Fruit fly (Drosophila melanogaster) whole organism, embryonic: ENCODE results near the gene mnd.

Experiments
- CG10147 ChIP-seq: fragments of 200-800 bp; sonication (Bioruptor generic); optimal IDR thresholded peaks from 2 replicates; lab custom pipeline; 2019; ENCODE audit warnings: missing biosample characterization, mild to moderate bottlenecking, missing genetic modification characterization, moderate library complexity
- CG10267 ChIP-seq: fragments of 200-800 bp; sonication (Bioruptor generic); optimal IDR thresholded peaks from 2 replicates; lab custom pipeline; 2018; ENCODE audit warnings: missing biosample characterization, mild to moderate bottlenecking, missing genetic modification characterization, moderate library complexity
- CG10543 ChIP-seq: fragments of 200-800 bp; sonication (Bioruptor generic); optimal IDR thresholded peaks from 3 replicates; lab custom pipeline; 2017; ENCODE audit warnings: missing biosample characterization, mild to moderate bottlenecking, missing genetic modification characterization, moderate library complexity
- CG11504 ChIP-seq: fragments of 200-800 bp; sonication (Bioruptor generic); optimal IDR thresholded peaks from 3 replicates; lab custom pipeline; 2019; ENCODE audit warnings: missing biosample characterization, mild to moderate bottlenecking, missing genetic modification characterization, moderate library complexity
- CG11695 ChIP-seq: fragments of 200-800 bp; sonication (Bioruptor generic); IDR thresholded peaks from 3 replicates; pipeline ENCODE4 v1.3.6; 2022; ENCODE audit warnings: missing biosample characterization, missing genetic modification characterization
- CG1233 ChIP-seq: fragments of 200-800 bp; sonication (Bioruptor generic); optimal IDR thresholded peaks from 4 replicates; lab custom pipeline; 2018; ENCODE audit warnings: missing biosample characterization, mild to moderate bottlenecking, missing genetic modification characterization
- CG12769 ChIP-seq: fragments of 200-800 bp; sonication (Bioruptor generic); optimal IDR thresholded peaks from 2 replicates; lab custom pipeline; 2019; ENCODE audit warnings: missing biosample characterization, mild to moderate bottlenecking, missing genetic modification characterization, moderate library complexity
- CG14441 ChIP-seq: fragments of 200-800 bp; sonication (Bioruptor generic); IDR thresholded peaks from 2 replicates; pipeline ENCODE4 v1.3.6; 2022; ENCODE audit warnings: missing biosample characterization, missing genetic modification characterization
- CG14965 ChIP-seq: fragments of 200-800 bp; sonication (Bioruptor generic); optimal IDR thresholded peaks from 2 replicates; lab custom pipeline; 2016; ENCODE audit warnings: missing biosample characterization, missing genetic modification characterization, borderline replicate concordance
- CG15073 ChIP-seq: fragments of 200-800 bp; sonication (Bioruptor generic); optimal IDR thresholded peaks from 2 replicates; lab custom pipeline; 2016; ENCODE audit warnings: missing biosample characterization, missing genetic modification characterization
- CG15696 ChIP-seq: fragments of 200-800 bp; sonication (Bioruptor generic); optimal IDR thresholded peaks from 2 replicates; lab custom pipeline; 2019; ENCODE audit warnings: missing biosample characterization, mild to moderate bottlenecking, missing genetic modification characterization, moderate library complexity
- CG17361 ChIP-seq: fragments of 200-800 bp; sonication (Bioruptor generic); IDR thresholded peaks from 3 replicates; pipeline ENCODE4 v1.3.6; 2022; ENCODE audit warnings: missing biosample characterization, missing genetic modification characterization
- CG17385 ChIP-seq: fragments of 200-800 bp; sonication (Bioruptor generic); optimal IDR thresholded peaks from 3 replicates; lab custom pipeline; 2018; ENCODE audit warnings: missing biosample characterization, mild to moderate bottlenecking, missing genetic modification characterization
- CG2712 ChIP-seq: fragments of 200-800 bp; optimal IDR thresholded peaks from 3 replicates; lab custom pipeline; 2019; ENCODE audit warnings: missing biosample characterization, mild to moderate bottlenecking, missing genetic modification characterization, moderate library complexity
- CG6254 ChIP-seq: fragments of 200-800 bp; sonication (Bioruptor generic); optimal IDR thresholded peaks from 3 replicates; lab custom pipeline; 2017; ENCODE audit warnings: mild to moderate bottlenecking, missing biosample characterization, missing genetic modification reagents, missing genetic modification characterization
- CG6689 ChIP-seq: fragments of 200-800 bp; sonication (Bioruptor generic); IDR thresholded peaks from 2 replicates; pipeline ENCODE4 v1.3.6; 2022; ENCODE audit warnings: missing biosample characterization, missing genetic modification characterization
- CG9727 ChIP-seq: fragments of 200-800 bp; sonication (Bioruptor generic); optimal IDR thresholded peaks from 3 replicates; lab custom pipeline; 2017; ENCODE audit warnings: missing biosample characterization, mild to moderate bottlenecking, missing genetic modification characterization
- CG9817 ChIP-seq: fragments of 200-800 bp; sonication (Bioruptor generic); optimal IDR thresholded peaks from 2 replicates; lab custom pipeline; 2018; ENCODE audit warnings: missing biosample characterization, mild to moderate bottlenecking, missing genetic modification characterization, moderate library complexity
- CkIIα-i1 ChIP-seq: fragments of 200-800 bp; sonication (Bioruptor generic); IDR thresholded peaks from 2 replicates; pipeline ENCODE4 v1.3.6; 2022; ENCODE audit warnings: missing biosample characterization, missing genetic modification characterization
- D19A ChIP-seq: fragments of 200-800 bp; optimal IDR thresholded peaks from 3 replicates; lab custom pipeline; 2019; ENCODE audit warnings: missing biosample characterization, mild to moderate bottlenecking, missing genetic modification characterization, moderate library complexity
- Dip3 ChIP-seq: fragments of 200-800 bp; sonication (Bioruptor generic); optimal IDR thresholded peaks from 3 replicates; lab custom pipeline; 2016; ENCODE audit warnings: missing biosample characterization, missing genetic modification characterization
- Dll ChIP-seq: fragments of 200-800 bp; sonication (Bioruptor generic); IDR thresholded peaks from 4 replicates; pipeline ENCODE4 v1.3.6; 2022; ENCODE audit warnings: missing biosample characterization, missing genetic modification characterization; ENCODE audit not compliant: partially characterized antibody
- H15 ChIP-seq: fragments of 200-800 bp; sonication (Bioruptor generic); IDR thresholded peaks from 3 replicates; pipeline ENCODE4 v1.3.6; 2022; ENCODE audit warnings: missing biosample characterization, missing genetic modification characterization
- Hmr ChIP-seq: fragments of 200-800 bp; sonication (Bioruptor generic); optimal IDR thresholded peaks from 3 replicates; lab custom pipeline; 2017; ENCODE audit warnings: mild to moderate bottlenecking, missing biosample characterization, missing genetic modification reagents, missing genetic modification characterization
- Jarid2 ChIP-seq: fragments of 200-800 bp; sonication (Bioruptor generic); optimal IDR thresholded peaks from 3 replicates; lab custom pipeline; 2017; ENCODE audit warnings: mild to moderate bottlenecking, missing biosample characterization, missing genetic modification reagents, missing genetic modification characterization
- PHDP ChIP-seq: fragments of 200-800 bp; sonication (Bioruptor generic); optimal IDR thresholded peaks from 3 replicates; lab custom pipeline; 2018; ENCODE audit warnings: missing biosample characterization, mild to moderate bottlenecking, missing genetic modification characterization, moderate library complexity
- Six4 ChIP-seq: fragments of 200-800 bp; sonication (Bioruptor generic); optimal IDR thresholded peaks from 2 replicates; lab custom pipeline; 2016; ENCODE audit warnings: missing biosample characterization, missing genetic modification characterization
- TFAM ChIP-seq: fragments of 200-800 bp; sonication (Bioruptor generic); optimal IDR thresholded peaks from 2 replicates; lab custom pipeline; 2017; ENCODE audit warnings: missing biosample characterization, missing genetic modification characterization, inconsistent platforms
- cas ChIP-seq: fragments of 200-800 bp; sonication (Bioruptor generic); IDR thresholded peaks from 2 replicates; pipeline ENCODE4 v1.3.6; 2022; ENCODE audit warnings: missing biosample characterization, missing genetic modification characterization
- croc ChIP-seq: fragments of 200-800 bp; sonication (Bioruptor generic); conservative IDR thresholded peaks from 3 replicates; pipeline ENCODE4 v1.3.6; 2022; ENCODE audit warnings: missing biosample characterization, missing genetic modification characterization
- danr ChIP-seq: fragments of 200-800 bp; sonication (Bioruptor generic); IDR thresholded peaks from 2 replicates; pipeline ENCODE4 v1.3.6; 2022; ENCODE audit warnings: missing biosample characterization, missing genetic modification characterization
- dmrt99B ChIP-seq: fragments of 200-800 bp; sonication (Bioruptor generic); optimal IDR thresholded peaks from 2 replicates; lab custom pipeline; 2018; ENCODE audit warnings: missing biosample characterization, mild to moderate bottlenecking, missing genetic modification characterization, moderate library complexity
- dpn ChIP-seq, 2 experiments: fragments of 200-800 bp; sonication (Bioruptor generic); optimal IDR thresholded peaks; 3 replicates each; lab custom pipeline; 2016; ENCODE audit warnings: missing biosample characterization in 2 of 2, missing genetic modification characterization in 2 of 2
- esg ChIP-seq: fragments of 200-800 bp; sonication (Bioruptor generic); conservative IDR thresholded peaks from 2 replicates; pipeline ENCODE4 v1.3.6; 2022; ENCODE audit warnings: missing biosample characterization, missing genetic modification characterization
- ewg ChIP-seq: fragments of 200-800 bp; sonication (Bioruptor generic); optimal IDR thresholded peaks from 3 replicates; lab custom pipeline; 2017; ENCODE audit warnings: mild to moderate bottlenecking, missing biosample characterization, missing genetic modification reagents, missing genetic modification characterization
- exex ChIP-seq: fragments of 200-800 bp; sonication (Bioruptor generic); optimal IDR thresholded peaks from 4 replicates; lab custom pipeline; 2018; ENCODE audit warnings: missing biosample characterization, mild to moderate bottlenecking, missing genetic modification characterization, moderate library complexity
- fd102C ChIP-seq: fragments of 200-800 bp; sonication (Bioruptor generic); optimal IDR thresholded peaks from 2 replicates; lab custom pipeline; 2018; ENCODE audit warnings: missing biosample characterization, mild to moderate bottlenecking, missing genetic modification characterization, moderate library complexity
- grau ChIP-seq: fragments of 200-800 bp; optimal IDR thresholded peaks from 3 replicates; lab custom pipeline; 2019; ENCODE audit warnings: missing biosample characterization, mild to moderate bottlenecking, missing genetic modification characterization, moderate library complexity
- gsb ChIP-seq: fragments of 200-800 bp; sonication (Bioruptor generic); IDR thresholded peaks from 2 replicates; pipeline ENCODE4 v1.3.6; 2022; ENCODE audit warnings: missing biosample characterization, missing genetic modification characterization
- inv ChIP-seq: fragments of 200-800 bp; sonication (Bioruptor generic); IDR thresholded peaks from 2 replicates; pipeline ENCODE4 v1.3.6; 2022; ENCODE audit warnings: missing biosample characterization, missing genetic modification characterization; ENCODE audit not compliant: partially characterized antibody
- jigr1 ChIP-seq: fragments of 200-800 bp; sonication (Bioruptor generic); IDR thresholded peaks from 3 replicates; pipeline ENCODE4 v1.3.6; 2022; ENCODE audit warnings: missing biosample characterization, missing genetic modification characterization
- lab ChIP-seq: fragments of 200-800 bp; sonication (Bioruptor generic); optimal IDR thresholded peaks from 3 replicates; lab custom pipeline; 2017; ENCODE audit warnings: missing biosample characterization, missing genetic modification characterization, mild to moderate bottlenecking, moderate library complexity, missing genetic modification reagents
- lola ChIP-seq, 3 experiments: fragments of >200 bp in 2 of 3; fragments of 200-800 bp in 1 of 3; sonication (Bioruptor generic) in 1 of 3; optimal IDR thresholded peaks; 2 replicates each; lab custom pipeline; 2017 to 2019; ENCODE audit warnings: missing biosample characterization in 3 of 3, missing genetic modification characterization in 3 of 3, mild to moderate bottlenecking in 1 of 3, moderate library complexity in 1 of 3
- mld ChIP-seq: fragments of 200-800 bp; sonication (Bioruptor generic); IDR thresholded peaks from 3 replicates; pipeline ENCODE4 v1.3.6; 2022; ENCODE audit warnings: missing biosample characterization, missing genetic modification characterization; ENCODE audit not compliant: partially characterized antibody
- stwl ChIP-seq: fragments of 200-800 bp; sonication (Bioruptor generic); optimal IDR thresholded peaks from 3 replicates; lab custom pipeline; 2018; ENCODE audit warnings: missing biosample characterization, mild to moderate bottlenecking, missing genetic modification characterization, moderate library complexity
- sug ChIP-seq: fragments of 200-800 bp; optimal IDR thresholded peaks from 2 replicates; lab custom pipeline; 2019; ENCODE audit warnings: missing biosample characterization, mild to moderate bottlenecking, missing genetic modification characterization, moderate library complexity
- tin ChIP-seq: fragments of 200-800 bp; sonication (Bioruptor generic); optimal IDR thresholded peaks from 3 replicates; lab custom pipeline; 2016; ENCODE audit warnings: missing biosample characterization, missing genetic modification characterization
- trem ChIP-seq: fragments of 200-800 bp; optimal IDR thresholded peaks from 3 replicates; lab custom pipeline; 2019; ENCODE audit warnings: missing biosample characterization, mild to moderate bottlenecking, missing genetic modification characterization, moderate library complexity
- usp ChIP-seq: fragments of >200 bp; optimal IDR thresholded peaks from 2 replicates; lab custom pipeline; 2017; ENCODE audit warnings: missing biosample characterization, missing genetic modification characterization
- yki ChIP-seq: fragments of >200 bp; optimal IDR thresholded peaks from 3 replicates; lab custom pipeline; 2018
- zf30C ChIP-seq: fragments of 200-800 bp; sonication (Bioruptor generic); optimal IDR thresholded peaks from 3 replicates; lab custom pipeline; 2018; ENCODE audit warnings: missing biosample characterization, mild to moderate bottlenecking, missing genetic modification characterization

The mnd gene

DNA sequence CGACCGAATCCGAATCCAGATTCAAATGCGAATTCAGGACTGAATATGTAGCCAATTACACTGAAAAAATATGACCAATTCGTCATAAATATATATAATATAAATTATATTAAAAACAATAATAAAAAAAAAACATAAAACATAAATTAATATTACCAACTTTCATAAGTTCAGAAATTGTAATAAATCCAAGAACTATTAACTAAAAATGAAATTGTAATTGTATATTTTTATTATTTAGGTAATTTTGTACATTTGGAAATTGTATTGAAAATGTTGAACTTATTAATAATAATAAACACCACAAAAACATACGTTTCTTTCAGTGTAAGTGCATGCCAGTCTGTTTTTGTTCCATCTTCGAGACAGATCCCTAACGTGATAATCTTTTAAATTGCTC is 23.9 kb upstream of the mnd start:
- no peak for TF ChIP-seq PHDP (tag; lab: Kevin White, UChicago)
- TF ChIP-seq danr (GFP tag; lab: Robert Waterston, UW): no peak
- peak; percentile 87 for TF ChIP-seq CG17361
- no peak for TF ChIP-seq CG14965 (GFP tag; lab: Kevin White, UChicago)
- no peak for TF ChIP-seq TFAM
- TF ChIP-seq grau (tag; lab: Kevin White, UChicago): peak; percentile 12
- peak; percentile 78 for TF ChIP-seq zf30C (GFP tag; lab: Kevin White, UChicago)
- TF ChIP-seq CG9817 (tag; lab: Kevin White, UChicago): no peak
- TF ChIP-seq stwl: no peak
- no peak for TF ChIP-seq yki
- TF ChIP-seq Dip3 (GFP tag; lab: Kevin White, UChicago): no peak
- TF ChIP-seq CG12769 (tag; lab: Kevin White, UChicago): no peak
- no peak for TF ChIP-seq Six4 (GFP tag; lab: Kevin White, UChicago)
- no peak for TF ChIP-seq dpn (GFP tag; optimal IDR thresholded peaks at IDR 0.05; lab: Kevin White, UChicago)
- no peak for TF ChIP-seq mld (GFP tag; lab: Robert Waterston, UW)
- TF ChIP-seq fd102C (GFP tag; lab: Kevin White, UChicago): peak; percentile 62
- TF ChIP-seq usp: no peak
- TF ChIP-seq inv (GFP tag; lab: Robert Waterston, UW): no peak
- TF ChIP-seq H15 (GFP tag; lab: Robert Waterston, UW): no peak
- TF ChIP-seq trem: peak; percentile 3
- TF ChIP-seq CG11504 (tag; lab: Kevin White, UChicago): no peak
- TF ChIP-seq exex (tag; lab: Kevin White, UChicago): no peak
- TF ChIP-seq esg (GFP tag; lab: Robert Waterston, UW): no peak
- TF ChIP-seq D19A: peak; percentile 52
- no peak for TF ChIP-seq cas (GFP tag; lab: Robert Waterston, UW)
- no peak for TF ChIP-seq CG14441 (GFP tag; lab: Robert Waterston, UW)
- peak; percentile 45; the same call in 1 of the 3 replicates for TF ChIP-seq CG11695 (GFP tag; lab: Robert Waterston, UW)
- no peak for TF ChIP-seq ewg (GFP tag; lab: Kevin White, UChicago)
- TF ChIP-seq CG10147 (GFP tag; lab: Kevin White, UChicago): no peak
- TF ChIP-seq CG17385: no peak
- TF ChIP-seq CG15696 (tag; lab: Kevin White, UChicago): peak; percentile 89
- TF ChIP-seq jigr1 (GFP tag; lab: Robert Waterston, UW): no peak
- peak; percentile 70 for TF ChIP-seq CG10267 (tag; lab: Kevin White, UChicago)
- no peak for TF ChIP-seq CG10543
- TF ChIP-seq CkIIα-i1 (GFP tag; lab: Robert Waterston, UW): no peak
- TF ChIP-seq CG6254 (GFP tag; lab: Kevin White, UChicago): peak; percentile 6
- TF ChIP-seq CG6689 (GFP tag; lab: Robert Waterston, UW): no peak
- no peak for TF ChIP-seq CG15073 (GFP tag; lab: Kevin White, UChicago)
- TF ChIP-seq dmrt99B (tag; lab: Kevin White, UChicago): no peak
- TF ChIP-seq croc (GFP tag; lab: Robert Waterston, UW): no peak
- no peak for TF ChIP-seq gsb (GFP tag; lab: Robert Waterston, UW)
- no peak for TF ChIP-seq tin (GFP tag; lab: Kevin White, UChicago)
- peak in 1 of 3 experiments; percentile 89 for TF ChIP-seq lola (GFP tag; optimal IDR thresholded peaks at IDR 0.05; lab: Kevin White, UChicago)
- TF ChIP-seq sug: no peak
- peak; percentile 83 for TF ChIP-seq CG2712 (tag; lab: Kevin White, UChicago)
- TF ChIP-seq lab: no peak
- TF ChIP-seq Hmr: no peak
- no peak for TF ChIP-seq Jarid2 (GFP tag; lab: Kevin White, UChicago)
- TF ChIP-seq CG9727: peak; percentile 85
- no peak for TF ChIP-seq Dll (GFP tag; lab: Robert Waterston, UW)
- TF ChIP-seq CG1233 (GFP tag; lab: Kevin White, UChicago): no peak
